Fruit fly (Drosophila melanogaster): ENCODE data around the gene CG14074.

Gene CG14074

DNA sequence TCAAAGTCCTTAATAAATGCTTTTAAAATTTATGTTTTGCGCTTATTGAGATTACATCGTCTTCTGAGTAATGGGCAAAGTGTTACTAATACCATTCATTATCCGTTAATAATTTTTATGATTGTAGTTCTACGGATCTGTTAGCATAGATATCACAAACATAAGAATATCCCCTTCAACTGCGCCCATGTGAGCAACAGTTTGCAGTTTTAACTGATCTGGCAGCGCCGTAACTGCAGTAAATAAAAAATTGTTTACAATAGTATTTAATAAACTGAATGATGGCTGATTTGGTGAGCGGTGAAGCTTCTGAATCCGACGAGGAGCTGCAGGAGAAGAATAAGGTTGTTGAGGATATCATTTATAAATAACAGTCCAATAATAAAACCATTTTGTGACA, 4.0 kb downstream of the CG14074 start, which contains the start of gene Blos3 (continued):
- TF ChIP-seq CG1529 (GFP tag; optimal IDR thresholded peaks at IDR 0.05): peak; percentile 73
- peak; percentile 42; the same call in 1 of the 2 replicates for TF ChIP-seq CG6689 (GFP tag; IDR thresholded peaks at IDR 0.05)
- TF ChIP-seq CG13424 (tag; optimal IDR thresholded peaks at IDR 0.05): peak; percentile 46
- TF ChIP-seq CG4854 (GFP tag; optimal IDR thresholded peaks at IDR 0.05): peak; percentile 52
- no peak for TF ChIP-seq E2f1 (GFP tag; IDR thresholded peaks at IDR 0.05)
- TF ChIP-seq cato (GFP tag; optimal IDR thresholded peaks at IDR 0.05; ENCODE audit: borderline replicate concordance): peak; percentile 2
- TF ChIP-seq btn (GFP tag; optimal IDR thresholded peaks at IDR 0.05): no peak
- no peak for TF ChIP-seq YL-1 (GFP tag; optimal IDR thresholded peaks at IDR 0.05)
- TF ChIP-seq ham (GFP tag; IDR thresholded peaks at IDR 0.05): no peak
- TF ChIP-seq CG8478 (optimal IDR thresholded peaks at IDR 0.05): no peak
- no peak for TF ChIP-seq sr (GFP tag; IDR thresholded peaks at IDR 0.05)
- no peak for TF ChIP-seq H2.0 (GFP tag; IDR thresholded peaks at IDR 0.05)
- TF ChIP-seq Neu2 (GFP tag; optimal IDR thresholded peaks at IDR 0.05; ENCODE audit: borderline replicate concordance): no peak
- TF ChIP-seq cad (GFP tag; optimal IDR thresholded peaks at IDR 0.05): no peak
- peak; percentile 52 for TF ChIP-seq CG3281 (GFP tag; optimal IDR thresholded peaks at IDR 0.05)
- TF ChIP-seq mirr (GFP tag; optimal IDR thresholded peaks at IDR 0.05): no peak
- peak; percentile 33; the same call in 1 of the 2 replicates for TF ChIP-seq CG13287 (GFP tag; IDR thresholded peaks at IDR 0.05; ENCODE audit: partially characterized antibody)
- peak; percentile 53 for TF ChIP-seq jumu (GFP tag; optimal IDR thresholded peaks at IDR 0.05)
- TF ChIP-seq hbn (GFP tag; IDR thresholded peaks at IDR 0.05; ENCODE audit: partially characterized antibody): no peak
- no peak for TF ChIP-seq br (optimal IDR thresholded peaks at IDR 0.05)
- no peak for TF ChIP-seq CG1832 (GFP tag; optimal IDR thresholded peaks at IDR 0.05)
- peak; percentile 46 for TF ChIP-seq CG4617 (GFP tag; optimal IDR thresholded peaks at IDR 0.05; ENCODE audit: borderline replicate concordance)
- peak; percentile 93 for TF ChIP-seq Med (GFP tag)
- TF ChIP-seq lbe (GFP tag; optimal IDR thresholded peaks at IDR 0.05): peak; percentile 65

DNA sequence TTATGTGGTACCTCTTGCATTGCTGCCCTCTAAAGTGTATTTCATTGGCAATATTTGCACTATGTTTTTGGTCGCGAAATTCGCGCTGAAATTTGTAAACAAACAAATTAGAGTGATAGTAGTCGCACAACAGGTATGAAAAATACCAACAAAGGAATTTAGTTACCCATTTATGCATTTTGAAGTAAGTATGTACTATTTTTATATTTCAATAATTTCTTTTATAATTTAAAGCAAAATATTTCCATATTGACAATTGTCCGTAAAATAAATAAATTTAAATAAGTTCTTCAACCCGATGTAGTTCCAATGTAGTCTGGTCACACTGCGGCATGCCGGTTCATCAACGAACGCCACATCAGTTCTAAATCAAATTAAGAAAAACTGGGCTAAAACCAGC, 6.4 kb downstream of the CG14074 start, which contains the start of the genes Rad9 and Uggt:
TSS of gene Rad9 (minus strand) at position 114 of the 400 bp plus-strand sequence.
TSS of gene Uggt (plus strand) at position 308 of the 400 bp plus-strand sequence.
- TF ChIP-seq Dp (GFP tag; optimal IDR thresholded peaks at IDR 0.05): peak; percentile 58
- TF ChIP-seq Spps (tag; optimal IDR thresholded peaks at IDR 0.05): no peak
- no peak for TF ChIP-seq CG11723 (GFP tag; optimal IDR thresholded peaks at IDR 0.05)
- no peak for TF ChIP-seq CG2202 (tag; optimal IDR thresholded peaks at IDR 0.05)
- 0 out of 3 replicates have a peak, but pooled peaks have one; percentile 7 for TF ChIP-seq CG11695 (GFP tag; IDR thresholded peaks at IDR 0.05)
- peak; percentile 18 for TF ChIP-seq dmrt11E (tag; optimal IDR thresholded peaks at IDR 0.05)
- peak; percentile 29 for TF ChIP-seq CG13424 (tag; optimal IDR thresholded peaks at IDR 0.05)
- 0 out of 2 replicates have a peak, but pooled peaks have one; percentile 15 for TF ChIP-seq CG6689 (GFP tag; IDR thresholded peaks at IDR 0.05)
- TF ChIP-seq Max (GFP tag; optimal IDR thresholded peaks at IDR 0.05): peak; percentile 53
- TF ChIP-seq Hr3 (GFP tag; optimal IDR thresholded peaks at IDR 0.05): peak; percentile 7
- peak; percentile 27 for TF ChIP-seq nerfin-1 (tag; optimal IDR thresholded peaks at IDR 0.05)
- no peak for TF ChIP-seq ssp (GFP tag; IDR thresholded peaks at IDR 0.05)
- TF ChIP-seq phol (tag; optimal IDR thresholded peaks at IDR 0.05): peak; percentile 54
- TF ChIP-seq CG9437 (GFP tag; optimal IDR thresholded peaks at IDR 0.05): peak; percentile 31
- no peak for TF ChIP-seq CHES-1-like (GFP tag; optimal IDR thresholded peaks at IDR 0.05)
- no peak for TF ChIP-seq CG18764 (GFP tag; optimal IDR thresholded peaks at IDR 0.05)
- TF ChIP-seq HmgZ (tag; optimal IDR thresholded peaks at IDR 0.05): peak; percentile 48
- peak; percentile 96 for TF ChIP-seq stwl (tag; optimal IDR thresholded peaks at IDR 0.05)
- no peak for TF ChIP-seq ttk (GFP tag; IDR thresholded peaks at IDR 0.05)
- no peak for TF ChIP-seq tap (tag; optimal IDR thresholded peaks at IDR 0.05)
- TF ChIP-seq CG12236 (GFP tag; optimal IDR thresholded peaks at IDR 0.05): no peak
- TF ChIP-seq toy (GFP tag; IDR thresholded peaks at IDR 0.05): no peak
- TF ChIP-seq CG13287 (GFP tag; IDR thresholded peaks at IDR 0.05; ENCODE audit: partially characterized antibody): peak; percentile 78
- peak; percentile 12 for TF ChIP-seq CG12942 (GFP tag; optimal IDR thresholded peaks at IDR 0.05)
- TF ChIP-seq CG14710 (tag; optimal IDR thresholded peaks at IDR 0.05): peak; percentile 73
- TF ChIP-seq NC2β (GFP tag; optimal IDR thresholded peaks at IDR 0.05): no peak
- peak; percentile 61; the same call in 1 of the 2 replicates for TF ChIP-seq MBD-R2 (GFP tag; IDR thresholded peaks at IDR 0.05)
- peak; percentile 21 for TF ChIP-seq Sin3A (optimal IDR thresholded peaks at IDR 0.05)
- TF ChIP-seq CG4424 (GFP tag; optimal IDR thresholded peaks at IDR 0.05): peak; percentile 0
- peak; percentile 53 for TF ChIP-seq CG17829 (tag; optimal IDR thresholded peaks at IDR 0.05)
- TF ChIP-seq CG12391 (tag; optimal IDR thresholded peaks at IDR 0.05): peak; percentile 62
